Worm (Caenorhabditis elegans) whole organism, young adult: Measurements from ENCODE around the gene F01F1.14.

ENCODE experiments used
- B0019.2 ChIP-seq: fragments of 200-800 bp; sonication (Bioruptor generic); conservative IDR thresholded peaks from 2 replicates; pipeline ENCODE4 v1.3.6; 2022; ENCODE audit warnings: missing genetic modification reagents, missing genetic modification characterization, missing compliant biosample characterization
- C06A6.2 ChIP-seq: fragments of 200-800 bp; sonication (Bioruptor generic); conservative IDR thresholded peaks from 2 replicates; pipeline ENCODE4 v1.3.6; 2022; ENCODE audit warnings: missing genetic modification characterization, missing compliant biosample characterization
- F33H1.4 ChIP-seq: fragments of 200-800 bp; sonication (Bioruptor generic); IDR thresholded peaks from 2 replicates; pipeline ENCODE4 v1.3.6; 2022; ENCODE audit warnings: missing genetic modification reagents, missing genetic modification characterization, missing compliant biosample characterization
- F49E8.2 ChIP-seq: sonication (generic microtip); optimal IDR thresholded peaks from 3 replicates; lab custom pipeline; 2017; ENCODE audit warnings: missing genetic modification characterization, mild to moderate bottlenecking, missing compliant biosample characterization, antibody characterized with exemption, moderate library complexity; ENCODE audit not compliant: insufficient read depth
- F55B11.4 ChIP-seq: sonication (generic microtip); optimal IDR thresholded peaks from 2 replicates; lab custom pipeline; 2016; ENCODE audit warnings: missing compliant biosample characterization, missing genetic modification characterization, borderline replicate concordance; ENCODE audit not compliant: insufficient read depth
- K12H6.12 ChIP-seq: fragments of 200-800 bp; sonication (Bioruptor generic); optimal IDR thresholded peaks from 2 replicates; lab custom pipeline; 2018; ENCODE audit warnings: mild to moderate bottlenecking, missing genetic modification characterization, missing compliant biosample characterization
- Y53F4B.3 ChIP-seq: fragments of 200-800 bp; sonication (Bioruptor generic); IDR thresholded peaks from 2 replicates; pipeline ENCODE4 v1.3.6; 2022; ENCODE audit warnings: missing genetic modification reagents, missing genetic modification characterization, missing compliant biosample characterization
- Y56A3A.18 ChIP-seq: fragments of 200-800 bp; sonication (Bioruptor generic); IDR thresholded peaks from 2 replicates; pipeline ENCODE4 v1.3.6; 2022; ENCODE audit warnings: missing genetic modification reagents, missing genetic modification characterization, missing compliant biosample characterization
- ZK185.1 ChIP-seq: sonication (generic microtip); optimal IDR thresholded peaks from 2 replicates; lab custom pipeline; 2016; ENCODE audit warnings: mild to moderate bottlenecking, missing genetic modification characterization, missing compliant biosample characterization; ENCODE audit not compliant: poor library complexity, severe bottlenecking
- akir-1 ChIP-seq: fragments of 200-800 bp; sonication (Bioruptor generic); optimal IDR thresholded peaks from 2 replicates; lab custom pipeline; 2018; ENCODE audit warnings: mild to moderate bottlenecking, missing genetic modification characterization, moderate library complexity, missing compliant biosample characterization
- aptf-2 ChIP-seq: fragments of 200-800 bp; sonication (Bioruptor generic); conservative IDR thresholded peaks from 2 replicates; pipeline ENCODE4 v1.3.6; 2022; ENCODE audit warnings: missing genetic modification reagents, missing genetic modification characterization, missing compliant biosample characterization
- aptf-3 ChIP-seq: fragments of 200-800 bp; sonication (Bioruptor generic); IDR thresholded peaks from 2 replicates; pipeline ENCODE4 v1.3.6; 2022; ENCODE audit warnings: missing genetic modification characterization, missing compliant biosample characterization
- athp-1 ChIP-seq: sonication (generic microtip); optimal IDR thresholded peaks from 2 replicates; lab custom pipeline; 2017; ENCODE audit warnings: mild to moderate bottlenecking, missing genetic modification characterization, missing compliant biosample characterization
- attf-3 ChIP-seq: fragments of 200-800 bp; sonication (Bioruptor generic); conservative IDR thresholded peaks from 2 replicates; pipeline ENCODE4 v1.3.6; 2022; ENCODE audit warnings: missing genetic modification reagents, missing genetic modification characterization, missing compliant biosample characterization
- chd-7 ChIP-seq: sonication (generic microtip); optimal IDR thresholded peaks from 2 replicates; lab custom pipeline; 2016; ENCODE audit warnings: mild to moderate bottlenecking, missing genetic modification characterization, moderate library complexity, missing compliant biosample characterization
- dpl-1 ChIP-seq: fragments of 150-350 bp; optimal IDR thresholded peaks from 2 replicates; lab custom pipeline; 2014; ENCODE audit warnings: missing biosample characterization, missing genetic modification reagents, missing genetic modification characterization
- egl-18 ChIP-seq: fragments of 200-800 bp; sonication (Bioruptor generic); IDR thresholded peaks from 2 replicates; pipeline ENCODE4 v1.3.6; 2022; ENCODE audit warnings: missing genetic modification reagents, missing genetic modification characterization, missing compliant biosample characterization
- egrh-3 ChIP-seq: fragments of 200-800 bp; sonication (Bioruptor generic); IDR thresholded peaks from 2 replicates; pipeline ENCODE4 v1.3.6; 2022; ENCODE audit warnings: missing genetic modification reagents, missing genetic modification characterization, missing compliant biosample characterization
- ets-4 ChIP-seq: fragments of 200-800 bp; sonication (Bioruptor generic); optimal IDR thresholded peaks from 2 replicates; lab custom pipeline; 2018; ENCODE audit warnings: mild to moderate bottlenecking, missing genetic modification characterization, missing compliant biosample characterization
- hmg-1.2 ChIP-seq: fragments of 200-800 bp; sonication (Bioruptor generic); IDR thresholded peaks from 2 replicates; pipeline ENCODE4 v1.3.6; 2022; ENCODE audit warnings: missing genetic modification reagents, missing genetic modification characterization, missing compliant biosample characterization
- hrde-1 ChIP-seq: sonication (generic microtip); optimal IDR thresholded peaks from 2 replicates; lab custom pipeline; 2016; ENCODE audit warnings: missing genetic modification characterization, mild to moderate bottlenecking, missing compliant biosample characterization, moderate library complexity, missing genotype, missing genetic modification reagents, borderline replicate concordance
- hsf-1 ChIP-seq: fragments of 200-800 bp; sonication (Bioruptor generic); IDR thresholded peaks from 2 replicates; pipeline ENCODE4 v1.3.6; 2022; ENCODE audit warnings: missing genetic modification reagents, missing genetic modification characterization, missing compliant biosample characterization
- lir-1 ChIP-seq: fragments of 200-800 bp; sonication (Bioruptor generic); conservative IDR thresholded peaks from 2 replicates; pipeline ENCODE4 v1.3.6; 2022; ENCODE audit warnings: missing genetic modification reagents, missing genetic modification characterization, missing compliant biosample characterization
- madf-3 ChIP-seq: fragments of 200-800 bp; sonication (Bioruptor generic); IDR thresholded peaks from 2 replicates; pipeline ENCODE4 v1.3.6; 2022; ENCODE audit warnings: missing genetic modification reagents, missing genetic modification characterization, missing compliant biosample characterization
- mcd-1 ChIP-seq: fragments of 200-800 bp; sonication (Bioruptor generic); IDR thresholded peaks from 2 replicates; pipeline ENCODE4 v1.3.6; 2022; ENCODE audit warnings: missing genetic modification reagents, missing genetic modification characterization, missing compliant biosample characterization
- nfya-1 ChIP-seq: sonication (generic microtip); optimal IDR thresholded peaks from 2 replicates; lab custom pipeline; 2017; ENCODE audit warnings: antibody characterized with exemption, missing compliant biosample characterization, missing genetic modification characterization, borderline replicate concordance; ENCODE audit not compliant: insufficient read depth
- nfyb-1 ChIP-seq: fragments of 200-800 bp; sonication (Bioruptor generic); IDR thresholded peaks from 2 replicates; pipeline ENCODE4 v1.3.6; 2022; ENCODE audit warnings: missing genetic modification reagents, missing genetic modification characterization, missing compliant biosample characterization
- nhr-80 ChIP-seq: sonication (generic microtip); optimal IDR thresholded peaks from 2 replicates; lab custom pipeline; 2016; ENCODE audit warnings: missing genetic modification characterization, missing compliant biosample characterization
- rcor-1 ChIP-seq: fragments of 200-800 bp; sonication (Bioruptor generic); IDR thresholded peaks from 2 replicates; pipeline ENCODE4 v1.3.6; 2022; ENCODE audit warnings: missing genetic modification reagents, missing genetic modification characterization, missing compliant biosample characterization
- rpc-1 ChIP-seq, 2 experiments: fragments of 150-350 bp in 1 of 2; sonication (generic microtip) in 1 of 2; optimal IDR thresholded peaks; 2 replicates each; lab custom pipeline; 2014 to 2018; ENCODE audit warnings: missing biosample characterization in 1 of 2, missing genetic modification characterization in 1 of 2, missing genetic modification reagents in 1 of 2, missing genotype in 1 of 2
- snpc-1.1 ChIP-seq: sonication (generic microtip); optimal IDR thresholded peaks from 2 replicates; lab custom pipeline; 2017; ENCODE audit warnings: missing genetic modification characterization, mild to moderate bottlenecking, missing compliant biosample characterization, antibody characterized with exemption, moderate library complexity, missing genotype, missing genetic modification reagents; ENCODE audit not compliant: insufficient read depth
- somi-1 ChIP-seq: fragments of 200-800 bp; sonication (Bioruptor generic); optimal IDR thresholded peaks from 2 replicates; lab custom pipeline; 2018; ENCODE audit warnings: mild to moderate bottlenecking, missing genetic modification characterization, missing compliant biosample characterization
- tbp1 ChIP-seq: fragments of 200-800 bp; sonication (Bioruptor generic); optimal IDR thresholded peaks from 2 replicates; lab custom pipeline; 2018; ENCODE audit warnings: mild to moderate bottlenecking, missing genetic modification characterization, missing compliant biosample characterization
- tbx-9 ChIP-seq: sonication (generic microtip); optimal IDR thresholded peaks from 2 replicates; lab custom pipeline; 2016; ENCODE audit warnings: borderline replicate concordance, missing genetic modification characterization, inconsistent platforms, missing compliant biosample characterization
- xnd-1 ChIP-seq: sonication (generic microtip); optimal IDR thresholded peaks from 2 replicates; lab custom pipeline; 2016; ENCODE audit warnings: missing genotype, missing genetic modification reagents, missing genetic modification characterization, missing compliant biosample characterization
- zfh-2 ChIP-seq: fragments of 200-800 bp; sonication (Bioruptor generic); conservative IDR thresholded peaks from 2 replicates; pipeline ENCODE4 v1.3.6; 2022; ENCODE audit warnings: missing genetic modification reagents, missing genetic modification characterization, missing compliant biosample characterization
- ztf-18 ChIP-seq: sonication (generic microtip); optimal IDR thresholded peaks from 2 replicates; lab custom pipeline; 2016; ENCODE audit warnings: missing genotype, mild to moderate bottlenecking, missing genetic modification characterization, missing compliant biosample characterization
- ztf-28 ChIP-seq: fragments of 200-800 bp; sonication (Bioruptor generic); IDR thresholded peaks from 2 replicates; pipeline ENCODE4 v1.3.6; 2022; ENCODE audit warnings: missing genetic modification reagents, missing genetic modification characterization, missing compliant biosample characterization

The F01F1.14 gene

ce11 chrIII:5906059-5906458 lies 23.3 kb upstream of the F01F1.14 start, which contains the start of gene dpff-1:
Gene dpff-1 (minus strand): TSS chrIII:5906346.
- TF ChIP-seq hmg-1.2 (peak; percentile 19; the same call in 1 of the 2 replicates), F55B11.4 (tag; lab: Kevin White, UChicago) (no peak), somi-1 (GFP tag; lab: Kevin White, UChicago) (no peak), aptf-3 (GFP tag; lab: Robert Waterston, UW) (no peak), attf-3 (GFP tag; lab: Robert Waterston, UW) (no peak), F33H1.4 (GFP tag; lab: Robert Waterston, UW) (peak; percentile 19; the same call in 1 of the 2 replicates), nfyb-1 (GFP tag; lab: Robert Waterston, UW) (0 out of 2 replicates have a peak, but pooled peaks have one; percentile 27), egl-18 (no peak)

- TF ChIP-seq ztf-28 (GFP tag; lab: Robert Waterston, UW) = no peak
- TF ChIP-seq C06A6.2 (GFP tag; lab: Robert Waterston, UW) = no peak
- no peak for TF ChIP-seq B0019.2 (GFP tag; lab: Robert Waterston, UW)
- TF ChIP-seq nfyb-1 (GFP tag; lab: Robert Waterston, UW) = no peak
- TF ChIP-seq rcor-1 = no peak
- TF ChIP-seq xnd-1 (tag; lab: Kevin White, UChicago) = no peak
- TF ChIP-seq, all 124 proteins: peak for 0
Measured at ce11 chrIII:5902558-5902957, 19.8 kb upstream of the F01F1.14 start.

- TF ChIP-seq hsf-1 (GFP tag; lab: Robert Waterston, UW) (no peak), dpl-1 (GFP tag; lab: Kevin White, UChicago) (no peak), somi-1 (GFP tag; lab: Kevin White, UChicago) (no peak), nhr-80 (peak; percentile 28), zfh-2 (no peak), hmg-1.2 (peak; percentile 61; the same call in 1 of the 2 replicates), madf-3 (GFP tag; lab: Robert Waterston, UW) (no peak), egrh-3 (GFP tag; lab: Robert Waterston, UW) (no peak), rpc-1 (optimal IDR thresholded peaks at IDR 0.05; lab: Kevin White, UChicago) (no peak), rpc-1 (tag; optimal IDR thresholded peaks at IDR 0.05; lab: Kevin White, UChicago) (no peak), Y53F4B.3 (GFP tag; lab: Robert Waterston, UW) (no peak), lir-1 (GFP tag; lab: Robert Waterston, UW) (no peak), hrde-1 (tag; lab: Kevin White, UChicago) (no peak)
Measured at ce11 chrIII:5900709-5901108, 18.0 kb upstream of the F01F1.14 start.

ce11 chrIII:5898631-5899030 lies 15.9 kb upstream of the F01F1.14 start:
- no peak for TF ChIP-seq snpc-1.1
- TF ChIP-seq ZK185.1 (tag; lab: Kevin White, UChicago) = no peak
- no peak for TF ChIP-seq tbp1 (GFP tag; lab: Kevin White, UChicago)
- TF ChIP-seq F49E8.2 (tag; lab: Kevin White, UChicago) = no peak
- TF ChIP-seq tbx-9 (tag; lab: Kevin White, UChicago) = no peak
- no peak for TF ChIP-seq akir-1 (GFP tag; lab: Kevin White, UChicago)
- no peak for TF ChIP-seq chd-7 (tag; lab: Kevin White, UChicago)
- no peak for TF ChIP-seq K12H6.12 (tag; lab: Kevin White, UChicago)
- no peak for TF ChIP-seq athp-1
- no peak for TF ChIP-seq Y56A3A.18 (GFP tag; lab: Robert Waterston, UW)
- TF ChIP-seq hmg-1.2 = no peak
- no peak for TF ChIP-seq ets-4 (GFP tag; lab: Kevin White, UChicago)
- TF ChIP-seq nfya-1 = no peak
- TF ChIP-seq nhr-80 = no peak
- no peak for TF ChIP-seq F33H1.4 (GFP tag; lab: Robert Waterston, UW)
- TF ChIP-seq ztf-18 (tag; lab: Kevin White, UChicago) = no peak
- TF ChIP-seq aptf-2 (GFP tag; lab: Robert Waterston, UW) = no peak
- no peak for TF ChIP-seq mcd-1
